Worm (Caenorhabditis elegans) whole organism, L3 larva: ENCODE measurements around the gene B0024.11.

Experiments
- daf-12 ChIP-seq: fragments of 150-350 bp; optimal IDR thresholded peaks from 2 replicates; lab custom pipeline; 2014; ENCODE audit warnings: missing biosample characterization, missing genetic modification reagents, missing genetic modification characterization
- nhr-237 ChIP-seq: fragments of 150-350 bp; optimal IDR thresholded peaks from 2 replicates; lab custom pipeline; 2014; ENCODE audit warnings: missing biosample characterization, missing genetic modification characterization
- nhr-25 ChIP-seq: sonication (generic microtip); optimal IDR thresholded peaks from 2 replicates; lab custom pipeline; 2017; ENCODE audit warnings: missing biosample characterization, missing genetic modification characterization
- nhr-28 ChIP-seq: fragments of 150-350 bp; optimal IDR thresholded peaks from 2 replicates; lab custom pipeline; 2014; ENCODE audit warnings: missing biosample characterization, missing genetic modification characterization
- nhr-76 ChIP-seq: fragments of 150-350 bp; sonication (generic microtip); optimal IDR thresholded peaks from 5 replicates; lab custom pipeline; 2014; ENCODE audit warnings: missing biosample characterization, missing genetic modification characterization
- snpc-4 ChIP-seq: fragments of 150-350 bp; optimal IDR thresholded peaks from 2 replicates; lab custom pipeline; 2014; ENCODE audit warnings: missing biosample characterization, missing genetic modification characterization
- zag-1 ChIP-seq: fragments of 150-350 bp; optimal IDR thresholded peaks from 2 replicates; lab custom pipeline; 2014; ENCODE audit warnings: missing biosample characterization, missing genetic modification characterization

ce11 chrV:10339200-10339599 lies 19.9 kb upstream of the B0024.11 start, which contains the start of gene K07C5.2:
- no peak for TF ChIP-seq nhr-28 (tag; lab: Kevin White, UChicago)
- no peak for TF ChIP-seq snpc-4 (tag; lab: Kevin White, UChicago)
- no peak for TF ChIP-seq nhr-25
- no peak for TF ChIP-seq zag-1 (tag; lab: Kevin White, UChicago)
- TF ChIP-seq nhr-76 (tag; lab: Kevin White, UChicago) = no peak
- no peak for TF ChIP-seq nhr-237 (tag; lab: Kevin White, UChicago)
- TF ChIP-seq daf-12 (tag; lab: Kevin White, UChicago) = no peak
